Worm (Caenorhabditis elegans) whole organism, L3 larva: ENCODE data around the gene F59B2.14.

Experiments used
- R02D3.7 ChIP-seq: fragments of 150-350 bp; optimal IDR thresholded peaks from 2 replicates; lab custom pipeline; 2014; ENCODE audit warnings: missing biosample characterization, missing genetic modification characterization
- nhr-28 ChIP-seq: fragments of 150-350 bp; optimal IDR thresholded peaks from 2 replicates; lab custom pipeline; 2014; ENCODE audit warnings: missing biosample characterization, missing genetic modification characterization

DNA sequence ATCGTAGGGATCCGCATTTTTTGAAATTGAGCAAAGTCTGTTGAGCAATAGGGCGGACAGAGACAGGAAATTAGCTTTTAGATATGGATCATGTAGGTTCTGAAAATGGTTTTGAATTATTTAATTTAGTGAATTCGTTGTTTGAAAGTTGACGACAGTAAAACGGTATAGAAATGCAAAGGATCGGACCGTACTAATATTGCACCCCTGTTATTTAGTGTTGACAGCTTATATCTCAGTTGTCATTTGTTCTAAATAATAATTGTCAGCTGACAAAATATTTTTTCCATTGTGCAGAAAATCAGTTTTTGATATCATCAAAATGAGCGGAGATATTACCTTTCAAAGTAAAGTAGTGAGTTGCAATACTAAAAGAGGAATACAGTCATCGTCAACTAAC lies 48.9 kb upstream of the F59B2.14 start, which contains the start of gene lin-12:
- no peak for TF ChIP-seq nhr-28 (tag; lab: Kevin White, UChicago)
- TF ChIP-seq R02D3.7 (tag; lab: Kevin White, UChicago), result no peak
